Worm (Caenorhabditis elegans): ENCODE measurements around the gene ufbp-1.

The ufbp-1 gene

ce11 chrIII:8417192-8417967 lies 26.0 kb downstream of the ufbp-1 start (continued):
- TF ChIP-seq fkh-3 (tag; optimal IDR thresholded peaks at IDR 0.05) (no peak), bed-2 (GFP tag; IDR thresholded peaks at IDR 0.05) (no peak), chd-7 (tag; optimal IDR thresholded peaks at IDR 0.05) (peak; percentile 87), T07F8.4 (tag; optimal IDR thresholded peaks at IDR 0.05) (no peak), B0336.3 (GFP tag; IDR thresholded peaks at IDR 0.05) (peak; percentile 80), aptf-2 (GFP tag; conservative IDR thresholded peaks at IDR 0.05) (no peak), hlh-26 (GFP tag; conservative IDR thresholded peaks at IDR 0.05) (no peak), rcor-1 (GFP tag; IDR thresholded peaks at IDR 0.05) (no peak), nhr-120 (GFP tag; IDR thresholded peaks at IDR 0.05) (no peak), ceh-27 (GFP tag; optimal IDR thresholded peaks at IDR 0.05) (peak; percentile 84), F23B12.7 (tag; optimal IDR thresholded peaks at IDR 0.05; ENCODE audit: insufficient read depth) (no peak), lsy-27 (tag; optimal IDR thresholded peaks at IDR 0.05; ENCODE audit: borderline replicate concordance, insufficient read depth) (no peak), let-607 (tag; optimal IDR thresholded peaks at IDR 0.05) (peak; percentile 42 to 88), attf-3 (GFP tag; conservative IDR thresholded peaks at IDR 0.05) (no peak), lin-26 (GFP tag; IDR thresholded peaks at IDR 0.05) (peak; percentile 91), bed-1 (GFP tag; IDR thresholded peaks at IDR 0.05) (no peak), B0019.2 (GFP tag; conservative IDR thresholded peaks at IDR 0.05) (no peak), tbx-9 (tag; optimal IDR thresholded peaks at IDR 0.05; ENCODE audit: borderline replicate concordance) (no peak), unc-62 (GFP tag; optimal IDR thresholded peaks at IDR 0.05) (peak; percentile 32), ceh-100 (GFP tag; IDR thresholded peaks at IDR 0.05) (no peak), ZK185.1 (tag; optimal IDR thresholded peaks at IDR 0.05; ENCODE audit: poor library complexity, severe bottlenecking) (peak; percentile 41), F33H1.4 (GFP tag; IDR thresholded peaks at IDR 0.05) (no peak), attf-5 (GFP tag; optimal IDR thresholded peaks at IDR 0.05) (peak; percentile 93), B0261.1 (tag; optimal IDR thresholded peaks at IDR 0.05) (no peak), sea-2 (GFP tag; IDR thresholded peaks at IDR 0.05) (no peak), Y67H2A.10 (GFP tag; conservative IDR thresholded peaks at IDR 0.05) (no peak), F55B11.4 (tag; optimal IDR thresholded peaks at IDR 0.05; ENCODE audit: borderline replicate concordance, insufficient read depth) (no peak), egl-18 (GFP tag; IDR thresholded peaks at IDR 0.05) (no peak), F49E8.2 (tag; optimal IDR thresholded peaks at IDR 0.05; ENCODE audit: insufficient read depth) (no peak), repo-1 (tag; optimal IDR thresholded peaks at IDR 0.05) (peak; percentile 82), zfh-2 (GFP tag; conservative IDR thresholded peaks at IDR 0.05) (peak; percentile 95), dpff-1 (tag; optimal IDR thresholded peaks at IDR 0.05) (no peak), dox-1 (GFP tag; IDR thresholded peaks at IDR 0.05) (peak; percentile 83), ceh-40 (GFP tag; IDR thresholded peaks at IDR 0.05) (no peak), tbp1 (GFP tag; optimal IDR thresholded peaks at IDR 0.05) (peak; percentile 45), madf-8 (GFP tag; conservative IDR thresholded peaks at IDR 0.05) (no peak), ztf-28 (GFP tag; IDR thresholded peaks at IDR 0.05) (no peak), Y53G8AR.9 (GFP tag; conservative IDR thresholded peaks at IDR 0.05) (peak; percentile 61; the same call in 1 of the 2 replicates), nfya-2 (GFP tag; IDR thresholded peaks at IDR 0.05) (no peak), akir-1 (GFP tag; optimal IDR thresholded peaks at IDR 0.05) (peak; percentile 34), hsf-1 (GFP tag; IDR thresholded peaks at IDR 0.05) (no peak), ekl-4 (GFP tag; IDR thresholded peaks at IDR 0.05) (peak; percentile 53; the same call in 1 of the 2 replicates), D2030.7 (GFP tag; IDR thresholded peaks at IDR 0.05) (no peak), tlf-1 (GFP tag; optimal IDR thresholded peaks at IDR 0.05) (peak; percentile 70), ztf-25 (GFP tag; IDR thresholded peaks at IDR 0.05) (no peak), atf-7 (tag; optimal IDR thresholded peaks at IDR 0.05) (peak; percentile 79)
